Fruit fly (Drosophila melanogaster) whole organism, embryonic: ENCODE measurements around the gene timeout.

ENCODE experiments used
- B-H2 ChIP-seq: fragments of 200-800 bp; sonication (Bioruptor generic); optimal IDR thresholded peaks from 2 replicates; lab custom pipeline; 2018; ENCODE audit warnings: missing biosample characterization, mild to moderate bottlenecking, missing genetic modification characterization
- C15 ChIP-seq: fragments of 200-800 bp; sonication (Bioruptor generic); IDR thresholded peaks from 3 replicates; pipeline ENCODE4 v1.3.6; 2022; ENCODE audit warnings: missing biosample characterization, missing genetic modification characterization
- CG10979 ChIP-seq: fragments of 200-800 bp; sonication (Bioruptor generic); optimal IDR thresholded peaks from 2 replicates; lab custom pipeline; 2018; ENCODE audit warnings: missing biosample characterization, mild to moderate bottlenecking, missing genetic modification characterization, moderate library complexity
- CG1233 ChIP-seq: fragments of 200-800 bp; sonication (Bioruptor generic); optimal IDR thresholded peaks from 4 replicates; lab custom pipeline; 2018; ENCODE audit warnings: missing biosample characterization, mild to moderate bottlenecking, missing genetic modification characterization
- CG15601 ChIP-seq: fragments of 200-800 bp; sonication (Bioruptor generic); optimal IDR thresholded peaks from 3 replicates; lab custom pipeline; 2019; ENCODE audit warnings: missing biosample characterization, mild to moderate bottlenecking, missing genetic modification characterization, moderate library complexity
- CG17186 ChIP-seq: fragments of 200-800 bp; sonication (Bioruptor generic); optimal IDR thresholded peaks from 3 replicates; lab custom pipeline; 2017; ENCODE audit warnings: missing biosample characterization, missing genetic modification reagents, missing genetic modification characterization
- CG1832 ChIP-seq: fragments of 200-800 bp; sonication (Bioruptor generic); optimal IDR thresholded peaks from 2 replicates; lab custom pipeline; 2017; ENCODE audit warnings: missing biosample characterization, mild to moderate bottlenecking, missing genetic modification characterization, inconsistent platforms
- CG31388 ChIP-seq: fragments of 200-800 bp; sonication (Bioruptor generic); optimal IDR thresholded peaks from 2 replicates; lab custom pipeline; 2016; ENCODE audit warnings: missing biosample characterization, missing genetic modification characterization
- CG32532 ChIP-seq: fragments of 200-800 bp; sonication (Bioruptor generic); IDR thresholded peaks from 2 replicates; pipeline ENCODE4 v1.3.6; 2022; ENCODE audit warnings: missing biosample characterization, missing genetic modification characterization
- CG4404 ChIP-seq: fragments of 200-800 bp; sonication (Bioruptor generic); IDR thresholded peaks from 2 replicates; pipeline ENCODE4 v1.3.6; 2022; ENCODE audit warnings: missing biosample characterization, missing genetic modification characterization
- CG7839 ChIP-seq: fragments of 200-800 bp; sonication (Bioruptor generic); optimal IDR thresholded peaks from 3 replicates; lab custom pipeline; 2018; ENCODE audit warnings: missing biosample characterization, mild to moderate bottlenecking, missing genetic modification characterization, moderate library complexity
- CG7963 ChIP-seq: fragments of 200-800 bp; sonication (Bioruptor generic); IDR thresholded peaks from 3 replicates; pipeline ENCODE4 v1.3.6; 2022; ENCODE audit warnings: missing biosample characterization, missing genetic modification characterization; ENCODE audit not compliant: partially characterized antibody
- CTCF ChIP-seq: fragments of 200-800 bp; sonication (Bioruptor generic); optimal IDR thresholded peaks from 2 replicates; lab custom pipeline; 2017; ENCODE audit warnings: missing biosample characterization, mild to moderate bottlenecking, missing genetic modification characterization, moderate library complexity
- D ChIP-seq, 2 experiments: fragments of 200-800 bp in 1 of 2; fragments of >200 bp in 1 of 2; sonication (Bioruptor generic) in 1 of 2; optimal IDR thresholded peaks; 2 replicates in 1 of 2; 3 replicates in 1 of 2; lab custom pipeline; 2017; ENCODE audit warnings: mild to moderate bottlenecking in 1 of 2, missing biosample characterization in 1 of 2, missing genetic modification characterization in 1 of 2, missing genetic modification reagents in 1 of 2
- D19B ChIP-seq: fragments of 200-800 bp; sonication (Bioruptor generic); optimal IDR thresholded peaks from 2 replicates; lab custom pipeline; 2017; ENCODE audit warnings: missing biosample characterization, mild to moderate bottlenecking, missing genetic modification characterization
- Doc3 ChIP-seq: fragments of 200-800 bp; sonication (Bioruptor generic); IDR thresholded peaks from 3 replicates; pipeline ENCODE4 v1.3.6; 2022; ENCODE audit warnings: missing biosample characterization, missing genetic modification characterization; ENCODE audit not compliant: partially characterized antibody
- Dref ChIP-seq: fragments of 200-800 bp; sonication (Bioruptor generic); IDR thresholded peaks from 2 replicates; pipeline ENCODE4 v1.3.6; 2022; ENCODE audit warnings: missing biosample characterization, missing genetic modification characterization
- Eip74EF ChIP-seq, 2 experiments: fragments of 200-800 bp in 1 of 2; fragments of >200 bp in 1 of 2; sonication (Bioruptor generic) in 1 of 2; optimal IDR thresholded peaks; 2 replicates each; lab custom pipeline; 2017 to 2019; ENCODE audit warnings: missing biosample characterization in 2 of 2, missing genetic modification characterization in 2 of 2, mild to moderate bottlenecking in 1 of 2, moderate library complexity in 1 of 2
- Ets65A ChIP-seq: fragments of 200-800 bp; sonication (Bioruptor generic); peaks from one replicate; lab custom pipeline; 2016; ENCODE audit warnings: missing biosample characterization, missing genetic modification characterization
- GATAe ChIP-seq: fragments of 200-800 bp; sonication (Bioruptor generic); conservative IDR thresholded peaks from 2 replicates; pipeline ENCODE4 v1.3.6; 2022; ENCODE audit warnings: missing biosample characterization, missing genetic modification characterization
- Lhr ChIP-seq: fragments of 200-800 bp; sonication (Bioruptor generic); optimal IDR thresholded peaks from 3 replicates; lab custom pipeline; 2017; ENCODE audit warnings: mild to moderate bottlenecking, missing biosample characterization, missing genetic modification reagents, missing genetic modification characterization
- MTF-1 ChIP-seq: fragments of 200-800 bp; sonication (Bioruptor generic); optimal IDR thresholded peaks from 2 replicates; lab custom pipeline; 2018; ENCODE audit warnings: missing biosample characterization, mild to moderate bottlenecking, missing genetic modification characterization, borderline replicate concordance
- Nf-YB ChIP-seq: fragments of 200-800 bp; sonication (Bioruptor generic); optimal IDR thresholded peaks from 3 replicates; lab custom pipeline; 2019; ENCODE audit warnings: missing biosample characterization, mild to moderate bottlenecking, missing genetic modification characterization, moderate library complexity
- Nf-YC ChIP-seq: fragments of 200-800 bp; optimal IDR thresholded peaks from 3 replicates; lab custom pipeline; 2019; ENCODE audit warnings: missing biosample characterization, mild to moderate bottlenecking, missing genetic modification characterization, moderate library complexity
- Pdp1 ChIP-seq, 2 experiments: fragments of 200-800 bp; sonication (Bioruptor generic); optimal IDR thresholded peaks; 3 replicates each; lab custom pipeline; 2016; ENCODE audit warnings: missing biosample characterization in 2 of 2, missing genetic modification characterization in 2 of 2, mild to moderate bottlenecking in 1 of 2, moderate library complexity in 1 of 2
- Spps ChIP-seq: fragments of 200-800 bp; sonication (Bioruptor generic); optimal IDR thresholded peaks from 2 replicates; lab custom pipeline; 2018; ENCODE audit warnings: missing biosample characterization, mild to moderate bottlenecking, missing genetic modification characterization
- Stat92E ChIP-seq, 3 experiments: fragments of >200 bp in 2 of 3; fragments of 200-800 bp in 1 of 3; sonication (Bioruptor generic) in 1 of 3; optimal IDR thresholded peaks; 2 replicates each; lab custom pipeline; 2017 to 2019; ENCODE audit warnings: missing biosample characterization in 3 of 3, missing genetic modification characterization in 3 of 3, mild to moderate bottlenecking in 1 of 3, moderate library complexity in 1 of 3
- bcd ChIP-seq: fragments of 200-800 bp; sonication (Bioruptor generic); optimal IDR thresholded peaks from 2 replicates; lab custom pipeline; 2017; ENCODE audit warnings: missing biosample characterization, mild to moderate bottlenecking, missing genetic modification characterization
- br ChIP-seq: fragments of >200 bp; optimal IDR thresholded peaks from 2 replicates; lab custom pipeline; 2017
- cg ChIP-seq: fragments of 200-800 bp; sonication (Bioruptor generic); optimal IDR thresholded peaks from 3 replicates; lab custom pipeline; 2019; ENCODE audit warnings: missing biosample characterization, mild to moderate bottlenecking, missing genetic modification characterization, moderate library complexity
- ci ChIP-seq: fragments of 200-800 bp; sonication (Bioruptor generic); IDR thresholded peaks from 3 replicates; pipeline ENCODE4 v1.3.6; 2022; ENCODE audit warnings: missing biosample characterization, missing genetic modification characterization
- crol ChIP-seq: fragments of 200-800 bp; sonication (Bioruptor generic); IDR thresholded peaks from 2 replicates; pipeline ENCODE4 v1.3.6; 2022; ENCODE audit warnings: missing biosample characterization, missing genetic modification characterization
- dpn ChIP-seq, 2 experiments: fragments of 200-800 bp; sonication (Bioruptor generic); optimal IDR thresholded peaks; 3 replicates each; lab custom pipeline; 2016; ENCODE audit warnings: missing biosample characterization in 2 of 2, missing genetic modification characterization in 2 of 2
- fd3F ChIP-seq: fragments of 200-800 bp; sonication (Bioruptor generic); optimal IDR thresholded peaks from 2 replicates; lab custom pipeline; 2018; ENCODE audit warnings: missing biosample characterization, mild to moderate bottlenecking, missing genetic modification characterization, moderate library complexity
- gcm ChIP-seq: fragments of 200-800 bp; sonication (Bioruptor generic); optimal IDR thresholded peaks from 2 replicates; lab custom pipeline; 2019; ENCODE audit warnings: missing biosample characterization, mild to moderate bottlenecking, missing genetic modification characterization, moderate library complexity
- gcm2 ChIP-seq: fragments of 200-800 bp; sonication (Bioruptor generic); optimal IDR thresholded peaks from 2 replicates; lab custom pipeline; 2016; ENCODE audit warnings: missing biosample characterization, missing genetic modification characterization
- her ChIP-seq: fragments of 200-800 bp; sonication (Bioruptor generic); optimal IDR thresholded peaks from 2 replicates; lab custom pipeline; 2016; ENCODE audit warnings: missing biosample characterization, missing genetic modification characterization
- kni ChIP-seq: fragments of 200-800 bp; sonication (Bioruptor generic); optimal IDR thresholded peaks from 3 replicates; lab custom pipeline; 2017; ENCODE audit warnings: mild to moderate bottlenecking, missing biosample characterization, missing genetic modification reagents, missing genetic modification characterization
- p53 ChIP-seq: fragments of 200-800 bp; sonication (Bioruptor generic); optimal IDR thresholded peaks from 2 replicates; lab custom pipeline; 2016; ENCODE audit warnings: missing biosample characterization, missing genetic modification characterization
- pho ChIP-seq: fragments of 200-800 bp; sonication (Bioruptor generic); optimal IDR thresholded peaks from 2 replicates; lab custom pipeline; 2016; ENCODE audit warnings: missing biosample characterization, missing genetic modification characterization
- pnt ChIP-seq: fragments of 200-800 bp; sonication (Bioruptor generic); optimal IDR thresholded peaks from 3 replicates; lab custom pipeline; 2016; ENCODE audit warnings: missing biosample characterization, missing genetic modification characterization
- pros ChIP-seq: fragments of 200-800 bp; sonication (Bioruptor generic); optimal IDR thresholded peaks from 3 replicates; lab custom pipeline; 2019; ENCODE audit warnings: missing biosample characterization, mild to moderate bottlenecking, missing genetic modification characterization, moderate library complexity
- repo ChIP-seq: fragments of 200-800 bp; sonication (Bioruptor generic); optimal IDR thresholded peaks from 2 replicates; lab custom pipeline; 2016; ENCODE audit warnings: missing biosample characterization, missing genetic modification characterization
- seq ChIP-seq: fragments of 200-800 bp; sonication (Bioruptor generic); IDR thresholded peaks from 2 replicates; pipeline ENCODE4 v1.3.6; 2022; ENCODE audit warnings: missing biosample characterization, missing genetic modification characterization
- sob ChIP-seq: fragments of 200-800 bp; sonication (Bioruptor generic); IDR thresholded peaks from 2 replicates; pipeline ENCODE4 v1.3.6; 2022; ENCODE audit warnings: missing biosample characterization, missing genetic modification characterization
- sqz ChIP-seq: fragments of 200-800 bp; sonication (Bioruptor generic); optimal IDR thresholded peaks from 3 replicates; lab custom pipeline; 2018; ENCODE audit warnings: missing biosample characterization, mild to moderate bottlenecking, missing genetic modification characterization
- tna ChIP-seq: fragments of 200-800 bp; sonication (Bioruptor generic); IDR thresholded peaks from 2 replicates; pipeline ENCODE4 v1.3.6; 2022; ENCODE audit warnings: missing biosample characterization, missing genetic modification characterization; ENCODE audit not compliant: partially characterized antibody
- twi ChIP-seq: fragments of 200-800 bp; optimal IDR thresholded peaks from 2 replicates; lab custom pipeline; 2019; ENCODE audit warnings: missing biosample characterization, mild to moderate bottlenecking, missing genetic modification characterization, moderate library complexity
- z ChIP-seq: fragments of 200-800 bp; sonication (Bioruptor generic); IDR thresholded peaks from 3 replicates; pipeline ENCODE4 v1.3.6; 2022; ENCODE audit warnings: missing biosample characterization, missing genetic modification characterization

The timeout gene

dm6 chr3R:13075728-13076127, 12.7 kb upstream of the timeout start:
- TF ChIP-seq kni (peak; percentile 8), CG1233 (no peak), Stat92E (GFP tag; optimal IDR thresholded peaks at IDR 0.05; lab: Kevin White, UChicago) (no peak), pho (GFP tag; lab: Kevin White, UChicago) (no peak), gcm (GFP tag; lab: Kevin White, UChicago) (peak; percentile 25), crol (GFP tag; lab: Robert Waterston, UW) (0 out of 2 replicates have a peak, but pooled peaks have one; percentile 29), her (GFP tag; lab: Kevin White, UChicago) (no peak), Nf-YB (peak; percentile 52), Dref (GFP tag; lab: Robert Waterston, UW) (0 out of 2 replicates have a peak, but pooled peaks have one; percentile 17), sqz (GFP tag; lab: Kevin White, UChicago) (peak; percentile 76), dpn (GFP tag; optimal IDR thresholded peaks at IDR 0.05; lab: Kevin White, UChicago) (no peak), fd3F (GFP tag; lab: Kevin White, UChicago) (no peak), Lhr (no peak), pros (GFP tag; lab: Kevin White, UChicago) (peak; percentile 69), Eip74EF (GFP tag; optimal IDR thresholded peaks at IDR 0.05; lab: Kevin White, UChicago) (no peak), Nf-YC (tag; lab: Kevin White, UChicago) (peak; percentile 62), cg (GFP tag; lab: Kevin White, UChicago) (peak; percentile 25), CG4404 (no peak), sob (GFP tag; lab: Robert Waterston, UW) (0 out of 2 replicates have a peak, but pooled peaks have one; percentile 11), seq (GFP tag; lab: Robert Waterston, UW) (peak; percentile 72; the same call in 1 of the 2 replicates), CG15601 (tag; lab: Kevin White, UChicago) (no peak), z (peak; percentile 88), Pdp1 (GFP tag; optimal IDR thresholded peaks at IDR 0.05; lab: Kevin White, UChicago) (no peak)

dm6 chr3R:13077262-13077661, 11.2 kb upstream of the timeout start:
- TF ChIP-seq CG10979 (tag; lab: Kevin White, UChicago) = peak; percentile 95
- no peak for TF ChIP-seq Spps (tag; lab: Kevin White, UChicago)
- TF ChIP-seq CG17186 (GFP tag; lab: Kevin White, UChicago) = no peak
- peak; percentile 89 for TF ChIP-seq CTCF (GFP tag; lab: Kevin White, UChicago)
- peak; percentile 73 for TF ChIP-seq Ets65A (GFP tag; lab: Kevin White, UChicago)

dm6 chr3R:13078263-13078662, 10.2 kb upstream of the timeout start:
- TF ChIP-seq p53 (GFP tag; lab: Kevin White, UChicago) (no peak), CG7839 (tag; lab: Kevin White, UChicago) (no peak), twi (tag; lab: Kevin White, UChicago) (no peak), tna (no peak), D (optimal IDR thresholded peaks at IDR 0.05; lab: Kevin White, UChicago) (no peak), D (GFP tag; optimal IDR thresholded peaks at IDR 0.05; lab: Kevin White, UChicago) (no peak), ci (GFP tag; lab: Robert Waterston, UW) (peak; percentile 54; the same call in 2 of the 3 replicates), pnt (GFP tag; lab: Kevin White, UChicago) (peak; percentile 17), bcd (GFP tag; lab: Kevin White, UChicago) (no peak), C15 (GFP tag; lab: Robert Waterston, UW) (no peak), CG31388 (GFP tag; lab: Kevin White, UChicago) (no peak), Doc3 (GFP tag; lab: Robert Waterston, UW) (no peak), GATAe (GFP tag; lab: Robert Waterston, UW) (no peak), CG7963 (GFP tag; lab: Robert Waterston, UW) (no peak), CG1832 (GFP tag; lab: Kevin White, UChicago) (no peak), gcm2 (no peak), Ets65A (GFP tag; lab: Kevin White, UChicago) (peak; percentile 94), D19B (GFP tag; lab: Kevin White, UChicago) (no peak), B-H2 (GFP tag; lab: Kevin White, UChicago) (peak; percentile 23), br (no peak), MTF-1 (GFP tag; lab: Kevin White, UChicago) (no peak), CG32532 (peak; percentile 67), repo (GFP tag; lab: Kevin White, UChicago) (no peak)
